Fruit fly (Drosophila melanogaster): ENCODE results near the gene Tsp74F.

Tsp74F gene

dm6 chr3L:17924005-17924755 lies 28.5 kb upstream of the Tsp74F start:
- no peak for TF ChIP-seq CG14655 (GFP tag; optimal IDR thresholded peaks at IDR 0.05)
- no peak for TF ChIP-seq gl (tag; optimal IDR thresholded peaks at IDR 0.05)
- no peak for TF ChIP-seq D1 (tag; optimal IDR thresholded peaks at IDR 0.05)
- no peak for TF ChIP-seq CG15710 (tag; optimal IDR thresholded peaks at IDR 0.05)
- no peak for TF ChIP-seq CG9948 (tag; optimal IDR thresholded peaks at IDR 0.05)
- TF ChIP-seq CG10348 (GFP tag; IDR thresholded peaks at IDR 0.05): no peak
- no peak for TF ChIP-seq CG32121 (GFP tag; IDR thresholded peaks at IDR 0.05)
- no peak for TF ChIP-seq CG8159 (tag; optimal IDR thresholded peaks at IDR 0.05)

dm6 chr3L:17922182-17923102 lies 26.8 kb upstream of the Tsp74F start:
- peak; percentile 31 for TF ChIP-seq EcR (GFP tag; optimal IDR thresholded peaks at IDR 0.05)
- TF ChIP-seq CG8159 (tag; optimal IDR thresholded peaks at IDR 0.05): no peak

dm6 chr3L:17921462-17921861 lies 25.8 kb upstream of the Tsp74F start:
- TF ChIP-seq CG8301 (tag; optimal IDR thresholded peaks at IDR 0.05): no peak
- TF ChIP-seq Pif1B (GFP tag; optimal IDR thresholded peaks at IDR 0.05): no peak
- no peak for TF ChIP-seq CG9948 (tag; optimal IDR thresholded peaks at IDR 0.05)
- TF ChIP-seq CG14655 (GFP tag; optimal IDR thresholded peaks at IDR 0.05): no peak
- no peak for TF ChIP-seq CG13204 (GFP tag; optimal IDR thresholded peaks at IDR 0.05)
- no peak for TF ChIP-seq rn (GFP tag; IDR thresholded peaks at IDR 0.05)
- no peak for TF ChIP-seq CG17806 (tag; optimal IDR thresholded peaks at IDR 0.05)
- no peak for TF ChIP-seq CG32121 (GFP tag; IDR thresholded peaks at IDR 0.05)

- no peak for TF ChIP-seq CG14655 (GFP tag; optimal IDR thresholded peaks at IDR 0.05)
- TF ChIP-seq Pif1A (GFP tag; optimal IDR thresholded peaks at IDR 0.05): no peak
- no peak for TF ChIP-seq CG17806 (tag; optimal IDR thresholded peaks at IDR 0.05)
- TF ChIP-seq CG8301 (tag; optimal IDR thresholded peaks at IDR 0.05): no peak
- TF ChIP-seq CG13204 (GFP tag; optimal IDR thresholded peaks at IDR 0.05): peak; percentile 20
- no peak for TF ChIP-seq CG8159 (tag; optimal IDR thresholded peaks at IDR 0.05)
- no peak for TF ChIP-seq Ets98B (GFP tag; IDR thresholded peaks at IDR 0.05)
- TF ChIP-seq EcR (GFP tag; optimal IDR thresholded peaks at IDR 0.05): peak; percentile 79
- no peak for TF ChIP-seq CG32121 (GFP tag; IDR thresholded peaks at IDR 0.05)
- no peak for TF ChIP-seq CG4496 (GFP tag; IDR thresholded peaks at IDR 0.05)
- no peak for TF ChIP-seq CG9948 (tag; optimal IDR thresholded peaks at IDR 0.05)
These were observed 22.2 kb upstream of the Tsp74F start for dm6 chr3L:17917687-17918434.

dm6 chr3L:17915792-17916540 lies 20.3 kb upstream of the Tsp74F start:
- TF ChIP-seq CG14655 (GFP tag; optimal IDR thresholded peaks at IDR 0.05): no peak
- no peak for TF ChIP-seq CG13204 (GFP tag; optimal IDR thresholded peaks at IDR 0.05)
- no peak for TF ChIP-seq CG34367 (tag; optimal IDR thresholded peaks at IDR 0.05)

- TF ChIP-seq CG9948 (tag; optimal IDR thresholded peaks at IDR 0.05) (no peak), Pif1A (GFP tag; optimal IDR thresholded peaks at IDR 0.05) (no peak), rn (GFP tag; IDR thresholded peaks at IDR 0.05) (no peak), CG10348 (GFP tag; IDR thresholded peaks at IDR 0.05) (no peak), EcR (GFP tag; optimal IDR thresholded peaks at IDR 0.05) (peak; percentile 80), Snoo (tag; optimal IDR thresholded peaks at IDR 0.05) (no peak), CG4496 (GFP tag; IDR thresholded peaks at IDR 0.05) (peak; percentile 44; the same call in 1 of the 3 replicates), D1 (tag; optimal IDR thresholded peaks at IDR 0.05) (no peak), CG12605 (GFP tag; IDR thresholded peaks at IDR 0.05) (no peak; the same call in 1 of the 2 replicates), gl (tag; optimal IDR thresholded peaks at IDR 0.05) (no peak), CG15710 (tag; optimal IDR thresholded peaks at IDR 0.05) (no peak), CG34367 (tag; optimal IDR thresholded peaks at IDR 0.05) (no peak), fd96Ca (GFP tag; IDR thresholded peaks at IDR 0.05) (no peak), CG8159 (tag; optimal IDR thresholded peaks at IDR 0.05) (no peak), CG32121 (GFP tag; IDR thresholded peaks at IDR 0.05) (no peak), CG13204 (GFP tag; optimal IDR thresholded peaks at IDR 0.05) (no peak)
These were observed 18.4 kb upstream of the Tsp74F start for dm6 chr3L:17913966-17914540.

Measured in whole organism, pupa.